Fruit fly (Drosophila melanogaster): ENCODE results near the gene CG3434.
A peak's percentile ranks its signal among the peaks of the same experiment; 100 is the strongest.

DNA sequence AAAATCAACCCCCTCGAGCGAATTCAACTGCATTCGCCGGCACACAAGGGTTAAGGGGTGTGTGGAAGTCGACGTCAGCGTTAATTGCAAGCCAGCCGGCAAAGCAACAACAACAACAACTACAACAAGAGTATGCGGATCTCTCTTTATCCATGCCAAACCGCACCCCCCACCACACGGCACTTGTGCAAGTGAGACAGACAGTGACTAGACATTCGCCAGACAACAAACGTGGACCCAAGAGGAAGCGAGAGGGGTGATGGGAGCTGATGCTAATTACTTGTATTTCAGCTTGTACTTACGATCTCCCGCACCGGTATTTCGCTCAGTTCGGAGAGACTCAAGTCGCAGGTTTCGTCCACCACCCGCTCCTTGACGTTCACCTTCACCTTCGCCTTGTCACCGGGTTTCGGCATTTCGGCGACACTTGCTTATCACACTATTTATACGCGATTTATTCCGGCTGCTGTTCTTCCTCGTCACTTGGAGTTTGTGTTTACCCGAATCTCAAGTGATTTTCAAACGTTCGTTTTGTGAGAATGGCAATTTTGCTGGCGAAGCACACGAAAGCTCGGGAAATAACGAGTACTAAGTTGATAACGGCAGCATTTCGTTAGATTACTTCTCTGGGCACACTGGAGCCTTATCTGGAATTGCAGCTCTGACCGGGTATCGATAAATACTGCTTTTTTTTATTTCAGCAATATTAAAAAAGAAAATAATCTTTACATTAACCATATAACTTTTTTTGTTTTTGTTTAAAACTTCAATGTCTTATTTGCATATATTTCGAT is 48.6 kb upstream of the CG3434 start, which contains the start of gene CG3408:
- TF ChIP-seq EcR (GFP tag; optimal IDR thresholded peaks at IDR 0.05) (peak; percentile 57), CG14655 (GFP tag; optimal IDR thresholded peaks at IDR 0.05) (no peak), Snoo (tag; optimal IDR thresholded peaks at IDR 0.05) (peak; percentile 99), Pif1A (GFP tag; optimal IDR thresholded peaks at IDR 0.05) (peak; percentile 37), CG9948 (tag; optimal IDR thresholded peaks at IDR 0.05) (no peak), rn (GFP tag; IDR thresholded peaks at IDR 0.05) (no peak), D1 (tag; optimal IDR thresholded peaks at IDR 0.05) (no peak), CG32121 (GFP tag; IDR thresholded peaks at IDR 0.05) (no peak)

Data from whole organism, pupa.